Fruit fly (Drosophila melanogaster) whole organism, wandering third instar larva: ENCODE measurements around the gene Adgf-D.

Experiments used
- pan ChIP-seq: fragments of >200 bp; optimal IDR thresholded peaks from 2 replicates; lab custom pipeline; 2017
- psq ChIP-seq: fragments of 200-800 bp; sonication (Bioruptor generic); optimal IDR thresholded peaks from 3 replicates; lab custom pipeline; 2017; ENCODE audit warnings: missing biosample characterization, mild to moderate bottlenecking, missing genetic modification characterization, moderate library complexity

DNA sequence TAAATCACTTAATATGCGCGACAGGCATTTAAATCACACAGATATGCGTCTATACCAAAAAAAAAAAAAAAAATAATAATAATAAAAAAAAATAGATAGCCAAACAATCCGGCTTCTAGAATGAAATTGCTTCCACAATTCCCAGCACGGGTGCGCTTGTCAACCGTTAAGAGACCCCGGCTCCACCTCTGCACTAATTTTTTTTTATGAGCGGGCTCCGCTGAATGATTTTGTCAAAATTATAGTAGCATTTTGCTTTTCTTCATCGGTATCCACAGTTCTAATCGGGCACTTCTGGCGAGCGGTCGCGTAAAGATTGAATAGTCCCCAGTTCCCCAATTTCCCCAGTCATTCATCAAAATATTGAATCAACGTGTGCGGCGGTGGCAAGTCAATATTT, 1.3 kb upstream of the Adgf-D start, which contains the start of gene Adgf-C:
- TF ChIP-seq pan (lab: Kevin White, UChicago) (no peak), psq (no peak)
